Worm (Caenorhabditis elegans): Measurements from ENCODE around the gene F17C8.6.

Gene F17C8.6

DNA sequence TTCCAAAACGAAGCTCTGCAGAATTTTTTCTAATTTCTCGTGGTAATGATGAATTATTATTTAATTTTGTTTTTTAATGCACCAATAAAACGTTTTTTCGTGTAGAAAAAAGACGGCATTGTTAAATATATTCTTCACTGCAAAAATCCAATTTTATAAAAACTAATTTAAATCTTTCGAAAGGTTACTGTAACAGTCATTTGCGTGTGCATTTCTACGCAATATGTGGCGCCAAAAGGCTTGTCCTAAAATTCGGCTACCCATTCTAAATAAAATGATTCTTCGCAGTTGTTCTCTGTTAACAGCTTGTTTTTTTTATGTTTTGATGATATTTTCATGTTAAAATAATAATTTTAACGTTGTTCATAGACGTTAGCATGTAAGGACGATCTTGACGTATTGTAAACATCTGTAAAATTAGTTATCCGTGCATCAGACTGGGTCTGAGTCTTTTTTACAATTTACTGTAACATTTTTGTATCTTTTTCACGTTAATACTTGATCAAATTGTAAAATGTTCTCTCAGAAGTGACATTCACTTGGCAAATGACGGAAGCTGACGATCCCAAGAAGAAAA, 46.8 kb upstream of the F17C8.6 start, which contains the start of gene mip-1 (continued):
- no peak for TF ChIP-seq tlf-1 (GFP tag; optimal IDR thresholded peaks at IDR 0.05)
- no peak for TF ChIP-seq bed-2 (GFP tag; IDR thresholded peaks at IDR 0.05)
- no peak for TF ChIP-seq lin-35 (GFP tag; optimal IDR thresholded peaks at IDR 0.05)
- no peak for TF ChIP-seq repo-1 (tag; optimal IDR thresholded peaks at IDR 0.05)
- no peak for TF ChIP-seq somi-1 (GFP tag; optimal IDR thresholded peaks at IDR 0.05)
- no peak for TF ChIP-seq bed-1 (GFP tag; IDR thresholded peaks at IDR 0.05)
- TF ChIP-seq madf-6 (GFP tag; IDR thresholded peaks at IDR 0.05) = peak; percentile 88
- no peak for TF ChIP-seq atf-7 (tag; optimal IDR thresholded peaks at IDR 0.05)
- TF ChIP-seq hmg-1.2 (GFP tag; IDR thresholded peaks at IDR 0.05) = no peak; the same call in 1 of the 2 replicates
- TF ChIP-seq efl-1 (GFP tag; optimal IDR thresholded peaks at IDR 0.05) = peak; percentile 87

DNA sequence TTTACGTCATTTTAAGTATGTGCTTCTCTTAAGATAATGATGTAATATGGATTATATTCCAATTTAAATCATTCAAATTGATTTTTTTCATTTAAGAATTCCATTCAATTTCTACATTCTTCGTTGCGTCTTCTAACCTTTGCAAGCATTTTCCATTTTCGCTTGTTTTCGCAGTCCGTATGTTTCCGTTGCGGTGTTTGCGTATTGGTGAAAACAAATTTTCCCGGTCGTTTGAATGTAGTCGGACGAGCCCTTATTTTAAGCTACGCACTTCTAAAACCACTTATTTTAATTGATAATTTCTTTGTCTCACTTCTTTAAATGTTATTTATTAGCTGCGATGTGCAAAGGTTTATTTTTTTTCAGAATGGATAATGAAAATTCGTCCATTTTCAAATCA, 39.9 kb upstream of the F17C8.6 start, which contains the start of gene mel-28:
TSS of gene mel-28 (plus strand) at position 367 of the 400 bp plus-strand sequence.
- TF ChIP-seq lin-26 (GFP tag; IDR thresholded peaks at IDR 0.05) = no peak
- TF ChIP-seq rec-8 (tag; optimal IDR thresholded peaks at IDR 0.05) = no peak
- TF ChIP-seq ztf-6 (GFP tag; IDR thresholded peaks at IDR 0.05) = no peak
- peak; percentile 33 for TF ChIP-seq attf-5 (GFP tag; optimal IDR thresholded peaks at IDR 0.05)
- no peak for TF ChIP-seq chd-7 (tag; optimal IDR thresholded peaks at IDR 0.05)
- no peak for TF ChIP-seq madf-8 (GFP tag; conservative IDR thresholded peaks at IDR 0.05)

DNA sequence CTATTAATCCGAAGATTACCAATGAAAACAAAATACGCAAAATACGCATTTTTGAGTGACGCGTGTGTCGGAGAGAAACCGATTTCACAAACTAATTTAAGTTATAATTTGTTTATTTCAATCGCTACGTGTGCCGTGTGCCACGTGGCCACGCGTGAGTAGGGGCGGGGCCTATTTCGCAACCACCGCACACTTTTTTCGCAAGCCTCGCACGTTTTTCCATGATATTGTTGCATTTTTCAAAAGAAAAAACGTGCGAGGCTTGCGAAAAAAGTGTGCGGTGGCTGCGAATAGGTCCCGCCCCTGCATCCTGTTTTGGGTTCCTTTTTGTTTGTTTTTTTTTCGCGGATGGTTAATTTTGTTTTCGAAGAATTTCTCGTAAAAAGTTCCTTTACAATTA, 39.3 kb upstream of the F17C8.6 start, which contains the start of gene enu-3.2:
TSS of gene enu-3.2 (minus strand) at position 105 of the 400 bp plus-strand sequence.
- peak; percentile 26; the same call in 1 of the 2 replicates for TF ChIP-seq hmg-1.2 (GFP tag; IDR thresholded peaks at IDR 0.05)
- TF ChIP-seq D2030.7 (GFP tag; IDR thresholded peaks at IDR 0.05) = peak; percentile 55
- TF ChIP-seq rcor-1 (GFP tag; IDR thresholded peaks at IDR 0.05) = peak; percentile 35; the same call in 1 of the 2 replicates
- TF ChIP-seq madf-8 (GFP tag; conservative IDR thresholded peaks at IDR 0.05) = peak; percentile 33; the same call in 1 of the 2 replicates
- 0 out of 2 replicates have a peak, but pooled peaks have one; percentile 33 for TF ChIP-seq aptf-2 (GFP tag; conservative IDR thresholded peaks at IDR 0.05)
- TF ChIP-seq xnd-1 (tag; optimal IDR thresholded peaks at IDR 0.05) = peak; percentile 40
- TF ChIP-seq pbrm-1 (GFP tag; IDR thresholded peaks at IDR 0.05) = peak; percentile 70
- TF ChIP-seq F33H1.4 (GFP tag; IDR thresholded peaks at IDR 0.05) = peak; percentile 64
- TF ChIP-seq ceh-100 (GFP tag; IDR thresholded peaks at IDR 0.05) = peak; percentile 20; the same call in 1 of the 2 replicates
- peak; percentile 27; the same call in 1 of the 2 replicates for TF ChIP-seq ceh-91 (GFP tag; IDR thresholded peaks at IDR 0.05)
- TF ChIP-seq mcd-1 (GFP tag; IDR thresholded peaks at IDR 0.05) = peak; percentile 53
- 0 out of 2 replicates have a peak, but pooled peaks have one; percentile 9 for TF ChIP-seq Y53G8AR.9 (GFP tag; conservative IDR thresholded peaks at IDR 0.05)
- peak; percentile 49; the same call in 1 of the 2 replicates for TF ChIP-seq madf-6 (GFP tag; IDR thresholded peaks at IDR 0.05)

DNA sequence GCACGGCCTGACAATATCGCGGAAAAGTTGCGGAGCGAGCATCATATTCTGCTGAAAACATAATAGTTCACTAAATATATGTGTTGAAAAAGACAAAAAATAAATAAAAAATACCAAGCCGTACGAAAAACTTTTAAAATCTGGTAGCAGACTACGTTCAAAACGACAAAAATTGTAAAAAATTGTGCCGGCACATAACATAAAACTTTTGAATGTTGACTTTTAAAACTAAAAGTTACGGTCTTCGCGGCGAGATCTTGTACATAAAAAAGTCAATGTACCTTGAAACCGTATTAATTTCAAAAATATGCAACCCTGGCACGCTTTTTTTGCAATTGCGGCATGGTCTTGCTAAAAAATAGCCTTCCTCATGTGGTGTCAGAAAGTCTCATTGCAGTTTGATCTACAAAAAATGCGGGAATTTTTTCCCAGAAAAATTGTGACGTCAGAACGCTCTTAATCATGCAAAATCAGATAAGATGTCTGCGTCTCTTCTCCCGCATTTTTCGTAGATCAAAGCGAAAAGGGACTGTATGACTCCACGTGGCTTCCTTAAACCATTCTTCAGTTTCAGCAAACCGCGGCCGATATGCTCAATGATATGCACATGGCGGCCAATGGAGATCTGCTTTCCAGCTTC, 36.2 kb upstream of the F17C8.6 start, which contains the start of the genes gex-5 and C38D4.10:
TSS of gene gex-5 (minus strand) at position 51 of the 640 bp plus-strand sequence.
TSS of gene C38D4.10 (plus strand) at position 590 of the 640 bp plus-strand sequence.
- TF ChIP-seq rcor-1 (GFP tag; IDR thresholded peaks at IDR 0.05) (0 out of 2 replicates have a peak, but pooled peaks have one; percentile 12), hmg-1.2 (GFP tag; IDR thresholded peaks at IDR 0.05) (peak; percentile 24; the same call in 1 of the 2 replicates), C17E4.6 (GFP tag; IDR thresholded peaks at IDR 0.05) (peak; percentile 53; the same call in 1 of the 2 replicates), snpc-1.3 (tag; optimal IDR thresholded peaks at IDR 0.05; ENCODE audit: insufficient read depth) (peak; percentile 12), efl-1 (GFP tag; optimal IDR thresholded peaks at IDR 0.05) (peak; percentile 63), aptf-2 (GFP tag; conservative IDR thresholded peaks at IDR 0.05) (0 out of 2 replicates have a peak, but pooled peaks have one; percentile 25), D2030.7 (GFP tag; IDR thresholded peaks at IDR 0.05) (peak; percentile 62), F33H1.4 (GFP tag; IDR thresholded peaks at IDR 0.05) (peak; percentile 77), dpl-1 (GFP tag; optimal IDR thresholded peaks at IDR 0.05) (peak; percentile 24), him-1 (tag; optimal IDR thresholded peaks at IDR 0.05) (peak; percentile 12), lin-54 (GFP tag; optimal IDR thresholded peaks at IDR 0.05) (peak; percentile 43), xnd-1 (tag; optimal IDR thresholded peaks at IDR 0.05) (peak; percentile 73), pbrm-1 (GFP tag; IDR thresholded peaks at IDR 0.05) (0 out of 2 replicates have a peak, but pooled peaks have one; percentile 21), madf-8 (GFP tag; conservative IDR thresholded peaks at IDR 0.05) (peak; percentile 56), lsl-1 (GFP tag; optimal IDR thresholded peaks at IDR 0.05) (peak; percentile 78), madf-6 (GFP tag; IDR thresholded peaks at IDR 0.05) (peak; percentile 88)
